Worm (Caenorhabditis elegans) whole organism, L2 larva: ENCODE results near the gene T13C5.6.

Source experiments
- ama-1 ChIP-seq: fragments of 150-350 bp; optimal IDR thresholded peaks from 2 replicates; lab custom pipeline; 2018; ENCODE audit warnings: inconsistent platforms
- ceh-82 ChIP-seq: fragments of 150-350 bp; optimal IDR thresholded peaks from 2 replicates; lab custom pipeline; 2014; ENCODE audit warnings: missing biosample characterization, missing genetic modification characterization
- dmd-4 ChIP-seq: sonication (generic microtip); optimal IDR thresholded peaks from 2 replicates; lab custom pipeline; 2017; ENCODE audit warnings: missing biosample characterization, missing genetic modification characterization
- mbf-1 ChIP-seq: sonication (generic microtip); optimal IDR thresholded peaks from 2 replicates; lab custom pipeline; 2017; ENCODE audit warnings: missing biosample characterization, missing genetic modification characterization
- mdl-1 ChIP-seq, 2 experiments: fragments of 150-350 bp in 1 of 2; sonication (generic microtip) in 1 of 2; optimal IDR thresholded peaks; 2 replicates each; lab custom pipeline; 2017; ENCODE audit warnings: missing biosample characterization in 2 of 2, missing genetic modification characterization in 2 of 2
- nhr-10 ChIP-seq: sonication (generic microtip); optimal IDR thresholded peaks from 2 replicates; lab custom pipeline; 2017; ENCODE audit warnings: missing biosample characterization, missing genetic modification characterization
- skn-1 ChIP-seq: sonication (generic microtip); optimal IDR thresholded peaks from 2 replicates; lab custom pipeline; 2017; ENCODE audit warnings: missing biosample characterization, missing genetic modification characterization
- snpc-4 ChIP-seq: fragments of 150-350 bp; optimal IDR thresholded peaks from 2 replicates; lab custom pipeline; 2014; ENCODE audit warnings: missing biosample characterization, missing genetic modification characterization

ce11 chrX:6180293-6180692, 27.2 kb downstream of the T13C5.6 start, which contains the start of gene T13C5.7:
- TF ChIP-seq skn-1: no peak
- TF ChIP-seq nhr-10 (tag; lab: Kevin White, UChicago): no peak
- TF ChIP-seq mdl-1 (tag; optimal IDR thresholded peaks at IDR 0.05; lab: Kevin White, UChicago): no peak
- TF ChIP-seq ceh-82 (tag; lab: Kevin White, UChicago): no peak
- no peak for TF ChIP-seq ama-1 (lab: Kevin White, UChicago)
- no peak for TF ChIP-seq dmd-4
- TF ChIP-seq snpc-4 (tag; lab: Kevin White, UChicago): no peak
- no peak for TF ChIP-seq mbf-1 (tag; lab: Kevin White, UChicago)
